Worm (Caenorhabditis elegans) whole organism, late embryonic: Measurements from ENCODE around the gene ser-7.

ENCODE experiments used
- T23F11.4 ChIP-seq: fragments of 200-800 bp; sonication (Bioruptor generic); optimal IDR thresholded peaks from 2 replicates; lab custom pipeline; 2018; ENCODE audit warnings: mild to moderate bottlenecking, missing genetic modification characterization, missing compliant biosample characterization
- ama-1 ChIP-seq: fragments of 150-350 bp; optimal IDR thresholded peaks from 2 replicates; lab custom pipeline; 2014
- pha-4 ChIP-seq: fragments of 150-350 bp; optimal IDR thresholded peaks from 2 replicates; lab custom pipeline; 2018; ENCODE audit warnings: missing biosample characterization, missing genetic modification reagents, missing genetic modification characterization
- pqm-1 ChIP-seq: sonication (generic microtip); optimal IDR thresholded peaks from 2 replicates; lab custom pipeline; 2016; ENCODE audit warnings: missing genetic modification characterization, missing compliant biosample characterization
- tbx-2 ChIP-seq: sonication (generic microtip); optimal IDR thresholded peaks from 2 replicates; lab custom pipeline; 2016; ENCODE audit warnings: missing genetic modification characterization, missing compliant biosample characterization
- unc-55 ChIP-seq: sonication (generic microtip); optimal IDR thresholded peaks from 2 replicates; lab custom pipeline; 2017; ENCODE audit warnings: missing biosample characterization, missing genetic modification reagents, missing genetic modification characterization

- TF ChIP-seq pqm-1 (tag; lab: Kevin White, UChicago), result no peak
- no peak for TF ChIP-seq pha-4
- no peak for TF ChIP-seq T23F11.4 (GFP tag; lab: Kevin White, UChicago)
- TF ChIP-seq unc-55 (GFP tag; lab: Kevin White, UChicago), result no peak
- TF ChIP-seq ama-1 (lab: Kevin White, UChicago), result no peak
- TF ChIP-seq tbx-2, result no peak
These were observed 58.0 kb downstream of the ser-7 start for ce11 chrX:2731416-2731815.
